Fruit fly (Drosophila melanogaster) whole organism, embryonic: Measurements from ENCODE around the gene CG15461.

Source experiments
- Atf-2 ChIP-seq: fragments of 200-800 bp; sonication (Bioruptor generic); optimal IDR thresholded peaks from 2 replicates; lab custom pipeline; 2016; ENCODE audit warnings: missing biosample characterization, missing genetic modification characterization
- Blimp-1 ChIP-seq: fragments of 200-800 bp; sonication (Bioruptor generic); optimal IDR thresholded peaks from 3 replicates; lab custom pipeline; 2018; ENCODE audit warnings: missing biosample characterization, missing genetic modification characterization, mild to moderate bottlenecking, moderate library complexity, missing genetic modification reagents
- CG12104 ChIP-seq: fragments of 200-800 bp; sonication (Bioruptor generic); optimal IDR thresholded peaks from 3 replicates; lab custom pipeline; 2016; ENCODE audit warnings: missing biosample characterization, missing genetic modification characterization
- CG14441 ChIP-seq: fragments of 200-800 bp; sonication (Bioruptor generic); IDR thresholded peaks from 2 replicates; pipeline ENCODE4 v1.3.6; 2022; ENCODE audit warnings: missing biosample characterization, missing genetic modification characterization
- CG15601 ChIP-seq: fragments of 200-800 bp; sonication (Bioruptor generic); optimal IDR thresholded peaks from 3 replicates; lab custom pipeline; 2019; ENCODE audit warnings: missing biosample characterization, mild to moderate bottlenecking, missing genetic modification characterization, moderate library complexity
- CG1602 ChIP-seq: fragments of 200-800 bp; sonication (Bioruptor generic); optimal IDR thresholded peaks from 3 replicates; lab custom pipeline; 2016; ENCODE audit warnings: missing biosample characterization, missing genetic modification characterization
- CG16863 ChIP-seq: fragments of 200-800 bp; sonication (Bioruptor generic); optimal IDR thresholded peaks from 3 replicates; lab custom pipeline; 2016; ENCODE audit warnings: missing biosample characterization, missing genetic modification characterization
- CG18262 ChIP-seq: fragments of 200-800 bp; optimal IDR thresholded peaks from 3 replicates; lab custom pipeline; 2019; ENCODE audit warnings: missing biosample characterization, mild to moderate bottlenecking, missing genetic modification characterization, moderate library complexity
- CG33557 ChIP-seq: fragments of 200-800 bp; sonication (Bioruptor generic); optimal IDR thresholded peaks from 2 replicates; lab custom pipeline; 2019; ENCODE audit warnings: missing biosample characterization, mild to moderate bottlenecking, missing genetic modification characterization, moderate library complexity
- CG4404 ChIP-seq: fragments of 200-800 bp; sonication (Bioruptor generic); IDR thresholded peaks from 2 replicates; pipeline ENCODE4 v1.3.6; 2022; ENCODE audit warnings: missing biosample characterization, missing genetic modification characterization
- CG4820 ChIP-seq: fragments of 200-800 bp; sonication (Bioruptor generic); optimal IDR thresholded peaks from 3 replicates; lab custom pipeline; 2016; ENCODE audit warnings: missing biosample characterization, missing genetic modification characterization
- CG4854 ChIP-seq: fragments of 200-800 bp; sonication (Bioruptor generic); optimal IDR thresholded peaks from 2 replicates; lab custom pipeline; 2016; ENCODE audit warnings: missing biosample characterization, missing genetic modification characterization, inconsistent platforms
- CG6654 ChIP-seq: fragments of 200-800 bp; sonication (Bioruptor generic); optimal IDR thresholded peaks from 2 replicates; lab custom pipeline; 2017; ENCODE audit warnings: missing biosample characterization, mild to moderate bottlenecking, missing genetic modification characterization
- CG6813 ChIP-seq: fragments of 200-800 bp; sonication (Bioruptor generic); optimal IDR thresholded peaks from 2 replicates; lab custom pipeline; 2017; ENCODE audit warnings: missing biosample characterization, missing genetic modification characterization, mild to moderate bottlenecking, moderate library complexity, missing genetic modification reagents
- CG7357 ChIP-seq: fragments of 200-800 bp; sonication (Bioruptor generic); IDR thresholded peaks from 3 replicates; pipeline ENCODE4 v1.3.6; 2022; ENCODE audit warnings: missing biosample characterization, missing genetic modification characterization
- CG7372 ChIP-seq: fragments of 200-800 bp; sonication (Bioruptor generic); IDR thresholded peaks from 2 replicates; pipeline ENCODE4 v1.3.6; 2022; ENCODE audit warnings: missing biosample characterization, missing genetic modification characterization
- CG7556 ChIP-seq: fragments of 200-800 bp; sonication (Bioruptor generic); optimal IDR thresholded peaks from 2 replicates; lab custom pipeline; 2017; ENCODE audit warnings: missing biosample characterization, mild to moderate bottlenecking, missing genetic modification characterization
- CG7839 ChIP-seq: fragments of 200-800 bp; sonication (Bioruptor generic); optimal IDR thresholded peaks from 3 replicates; lab custom pipeline; 2018; ENCODE audit warnings: missing biosample characterization, mild to moderate bottlenecking, missing genetic modification characterization, moderate library complexity
- CG8089 ChIP-seq: fragments of 200-800 bp; sonication (Bioruptor generic); optimal IDR thresholded peaks from 3 replicates; lab custom pipeline; 2016; ENCODE audit warnings: missing biosample characterization, missing genetic modification characterization
- CG9609 ChIP-seq: fragments of 200-800 bp; sonication (Bioruptor generic); optimal IDR thresholded peaks from 3 replicates; lab custom pipeline; 2016; ENCODE audit warnings: missing biosample characterization, missing genetic modification characterization
- Doc2 ChIP-seq: fragments of 200-800 bp; sonication (Bioruptor generic); IDR thresholded peaks from 2 replicates; pipeline ENCODE4 v1.3.6; 2022; ENCODE audit warnings: missing biosample characterization, missing genetic modification characterization
- Drgx ChIP-seq: fragments of 200-800 bp; sonication (Bioruptor generic); IDR thresholded peaks from 2 replicates; pipeline ENCODE4 v1.3.6; 2022; ENCODE audit warnings: missing biosample characterization, missing genetic modification characterization
- NC2α ChIP-seq: fragments of 200-800 bp; sonication (Bioruptor generic); optimal IDR thresholded peaks from 2 replicates; lab custom pipeline; 2016; ENCODE audit warnings: missing biosample characterization, missing genetic modification characterization
- Neu2 ChIP-seq: fragments of 200-800 bp; sonication (Bioruptor generic); optimal IDR thresholded peaks from 3 replicates; lab custom pipeline; 2016; ENCODE audit warnings: missing biosample characterization, missing genetic modification characterization, borderline replicate concordance
- Pdp1 ChIP-seq, 2 experiments: fragments of 200-800 bp; sonication (Bioruptor generic); optimal IDR thresholded peaks; 3 replicates each; lab custom pipeline; 2016; ENCODE audit warnings: missing biosample characterization in 2 of 2, missing genetic modification characterization in 2 of 2, mild to moderate bottlenecking in 1 of 2, moderate library complexity in 1 of 2
- ab ChIP-seq: fragments of 200-800 bp; sonication (Bioruptor generic); optimal IDR thresholded peaks from 2 replicates; lab custom pipeline; 2016; ENCODE audit warnings: missing biosample characterization, missing genetic modification characterization
- ase ChIP-seq: fragments of 200-800 bp; sonication (Bioruptor generic); IDR thresholded peaks from 3 replicates; pipeline ENCODE4 v1.3.6; 2022; ENCODE audit warnings: missing biosample characterization, missing genetic modification characterization
- ash1 ChIP-seq: fragments of 200-800 bp; sonication (Bioruptor generic); optimal IDR thresholded peaks from 2 replicates; lab custom pipeline; 2018; ENCODE audit warnings: missing biosample characterization, mild to moderate bottlenecking, missing genetic modification characterization
- ci ChIP-seq: fragments of 200-800 bp; sonication (Bioruptor generic); IDR thresholded peaks from 3 replicates; pipeline ENCODE4 v1.3.6; 2022; ENCODE audit warnings: missing biosample characterization, missing genetic modification characterization
- cwo ChIP-seq: fragments of 200-800 bp; sonication (Bioruptor generic); optimal IDR thresholded peaks from 3 replicates; lab custom pipeline; 2017; ENCODE audit warnings: missing biosample characterization, missing genetic modification characterization, mild to moderate bottlenecking, moderate library complexity, missing genetic modification reagents
- dm ChIP-seq: fragments of 200-800 bp; sonication (Bioruptor generic); optimal IDR thresholded peaks from 3 replicates; lab custom pipeline; 2016; ENCODE audit warnings: missing biosample characterization, missing genetic modification characterization
- dysf ChIP-seq: fragments of 200-800 bp; sonication (Bioruptor generic); IDR thresholded peaks from 3 replicates; pipeline ENCODE4 v1.3.6; 2022; ENCODE audit warnings: missing biosample characterization, missing genetic modification characterization
- emc ChIP-seq: fragments of 200-800 bp; sonication (Bioruptor generic); optimal IDR thresholded peaks from 2 replicates; lab custom pipeline; 2016; ENCODE audit warnings: missing biosample characterization, missing genetic modification characterization
- esg ChIP-seq: fragments of 200-800 bp; sonication (Bioruptor generic); conservative IDR thresholded peaks from 2 replicates; pipeline ENCODE4 v1.3.6; 2022; ENCODE audit warnings: missing biosample characterization, missing genetic modification characterization
- fd3F ChIP-seq: fragments of 200-800 bp; sonication (Bioruptor generic); optimal IDR thresholded peaks from 2 replicates; lab custom pipeline; 2018; ENCODE audit warnings: missing biosample characterization, mild to moderate bottlenecking, missing genetic modification characterization, moderate library complexity
- kay ChIP-seq: fragments of 200-800 bp; sonication (Bioruptor generic); optimal IDR thresholded peaks from 2 replicates; lab custom pipeline; 2016; ENCODE audit warnings: missing biosample characterization, missing genetic modification characterization
- lilli ChIP-seq: fragments of 200-800 bp; sonication (Bioruptor generic); optimal IDR thresholded peaks from 3 replicates; lab custom pipeline; 2016; ENCODE audit warnings: missing biosample characterization, missing genetic modification characterization
- lola ChIP-seq, 3 experiments: fragments of >200 bp in 2 of 3; fragments of 200-800 bp in 1 of 3; sonication (Bioruptor generic) in 1 of 3; optimal IDR thresholded peaks; 2 replicates each; lab custom pipeline; 2017 to 2019; ENCODE audit warnings: missing biosample characterization in 3 of 3, missing genetic modification characterization in 3 of 3, mild to moderate bottlenecking in 1 of 3, moderate library complexity in 1 of 3
- odd ChIP-seq: fragments of 200-800 bp; sonication (Bioruptor generic); optimal IDR thresholded peaks from 2 replicates; lab custom pipeline; 2017; ENCODE audit warnings: missing biosample characterization, mild to moderate bottlenecking, missing genetic modification characterization
- peb ChIP-seq: fragments of 200-800 bp; sonication (Bioruptor generic); IDR thresholded peaks from 2 replicates; pipeline ENCODE4 v1.3.6; 2022; ENCODE audit warnings: missing biosample characterization, missing genetic modification characterization
- psq ChIP-seq: fragments of 200-800 bp; sonication (Bioruptor generic); optimal IDR thresholded peaks from 2 replicates; lab custom pipeline; 2017; ENCODE audit warnings: missing biosample characterization, missing genetic modification characterization
- schlank ChIP-seq: fragments of 200-800 bp; sonication (Bioruptor generic); optimal IDR thresholded peaks from 2 replicates; lab custom pipeline; 2018; ENCODE audit warnings: missing biosample characterization, mild to moderate bottlenecking, missing genetic modification characterization
- sens ChIP-seq: fragments of 200-800 bp; sonication (Bioruptor generic); peaks from one replicate; lab custom pipeline; 2016; ENCODE audit warnings: missing biosample characterization, missing genetic modification characterization
- sna ChIP-seq: fragments of 200-800 bp; sonication (Bioruptor generic); IDR thresholded peaks from 2 replicates; pipeline ENCODE4 v1.3.6; 2022; ENCODE audit warnings: missing biosample characterization, missing genetic modification characterization; ENCODE audit not compliant: partially characterized antibody
- sob ChIP-seq: fragments of 200-800 bp; sonication (Bioruptor generic); IDR thresholded peaks from 2 replicates; pipeline ENCODE4 v1.3.6; 2022; ENCODE audit warnings: missing biosample characterization, missing genetic modification characterization
- twi ChIP-seq: fragments of 200-800 bp; optimal IDR thresholded peaks from 2 replicates; lab custom pipeline; 2019; ENCODE audit warnings: missing biosample characterization, mild to moderate bottlenecking, missing genetic modification characterization, moderate library complexity
- z ChIP-seq: fragments of 200-800 bp; sonication (Bioruptor generic); IDR thresholded peaks from 3 replicates; pipeline ENCODE4 v1.3.6; 2022; ENCODE audit warnings: missing biosample characterization, missing genetic modification characterization
- zf30C ChIP-seq: fragments of 200-800 bp; sonication (Bioruptor generic); optimal IDR thresholded peaks from 3 replicates; lab custom pipeline; 2018; ENCODE audit warnings: missing biosample characterization, mild to moderate bottlenecking, missing genetic modification characterization

Gene CG15461

DNA sequence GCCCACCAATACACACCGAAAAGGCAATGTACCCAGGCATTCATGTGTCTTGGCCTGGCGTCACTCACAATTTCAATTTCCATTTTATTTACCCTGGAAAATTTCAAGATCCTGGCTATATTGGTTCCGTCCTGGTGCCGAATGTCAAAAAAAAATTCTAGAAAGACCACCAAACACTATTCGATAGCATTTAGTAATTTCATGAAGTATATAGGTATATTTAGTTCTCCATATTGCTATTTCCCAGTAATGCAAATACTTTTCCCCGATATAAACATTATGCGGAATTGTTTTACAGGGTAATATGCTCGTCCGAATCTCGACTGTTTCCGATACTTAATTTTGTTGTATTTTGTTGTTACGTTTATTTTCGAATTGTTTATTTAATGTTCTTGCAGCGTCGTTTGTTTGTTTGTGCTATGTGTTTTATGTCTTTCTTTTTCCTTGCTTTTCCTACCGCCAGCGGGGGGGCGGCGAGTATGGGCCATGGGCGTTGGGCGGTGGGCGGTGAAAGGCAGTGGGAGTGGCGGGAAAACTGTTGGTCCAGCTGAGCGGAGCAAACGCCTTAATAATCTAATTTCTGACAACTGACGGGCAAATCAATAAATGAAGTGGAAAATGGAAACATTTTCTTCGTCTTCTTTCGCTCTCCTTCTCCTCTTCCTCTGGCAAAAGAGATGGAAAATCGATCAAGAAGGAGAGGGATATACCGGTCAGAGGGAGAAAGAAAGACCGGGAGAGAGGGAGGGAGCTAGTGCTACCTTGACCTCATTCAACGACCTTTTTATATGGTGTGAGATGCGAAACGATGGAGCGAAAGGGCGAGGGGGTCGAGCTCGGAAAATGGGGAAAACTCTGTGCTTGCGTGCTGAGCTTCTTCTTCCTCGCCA is 10.0 kb downstream of the CG15461 start (continued):
- TF ChIP-seq CG7357 (GFP tag; lab: Robert Waterston, UW): 0 out of 3 replicates have a peak, but pooled peaks have one; percentile 11
- TF ChIP-seq ab (GFP tag; lab: Kevin White, UChicago): peak; percentile 10
- TF ChIP-seq Drgx (GFP tag; lab: Robert Waterston, UW): peak; percentile 59; the same call in 1 of the 2 replicates
- peak; percentile 58 for TF ChIP-seq cwo (GFP tag; lab: Kevin White, UChicago)
- peak; percentile 35 for TF ChIP-seq CG33557 (GFP tag; lab: Kevin White, UChicago)
- peak; percentile 30 for TF ChIP-seq CG12104 (GFP tag; lab: Kevin White, UChicago)
- no peak for TF ChIP-seq ash1 (GFP tag; lab: Kevin White, UChicago)
- no peak for TF ChIP-seq Doc2 (GFP tag; lab: Robert Waterston, UW)
- TF ChIP-seq odd (GFP tag; lab: Kevin White, UChicago): peak; percentile 44
- TF ChIP-seq psq (GFP tag; lab: Kevin White, UChicago): peak; percentile 4
- TF ChIP-seq Pdp1 (GFP tag; optimal IDR thresholded peaks at IDR 0.05; lab: Kevin White, UChicago): peak; percentile 35 to 54
- TF ChIP-seq peb: 0 out of 2 replicates have a peak, but pooled peaks have one; percentile 16
- peak; percentile 46 for TF ChIP-seq CG9609
- TF ChIP-seq dm (GFP tag; lab: Kevin White, UChicago): peak; percentile 24
- TF ChIP-seq CG18262 (tag; lab: Kevin White, UChicago): peak; percentile 71
- peak in 1 of 3 experiments; percentile 72 for TF ChIP-seq lola (GFP tag; optimal IDR thresholded peaks at IDR 0.05; lab: Kevin White, UChicago)
- TF ChIP-seq CG7372 (GFP tag; lab: Robert Waterston, UW): 0 out of 2 replicates have a peak, but pooled peaks have one; percentile 35
- TF ChIP-seq CG4820 (GFP tag; lab: Kevin White, UChicago): peak; percentile 49
- no peak for TF ChIP-seq Neu2 (GFP tag; lab: Kevin White, UChicago)
- no peak for TF ChIP-seq z (GFP tag; lab: Robert Waterston, UW)
- TF ChIP-seq CG4404 (GFP tag; lab: Robert Waterston, UW): peak; percentile 33; the same call in 1 of the 2 replicates
- TF ChIP-seq CG1602 (GFP tag; lab: Kevin White, UChicago): peak; percentile 51
- 0 out of 3 replicates have a peak, but pooled peaks have one; percentile 41 for TF ChIP-seq ase (GFP tag; lab: Robert Waterston, UW)
- TF ChIP-seq CG14441 (GFP tag; lab: Robert Waterston, UW): peak; percentile 61
- TF ChIP-seq Atf-2 (GFP tag; lab: Kevin White, UChicago): peak; percentile 21
- TF ChIP-seq CG7556: peak; percentile 63
- peak; percentile 54 for TF ChIP-seq CG15601 (tag; lab: Kevin White, UChicago)
- TF ChIP-seq kay (GFP tag; lab: Kevin White, UChicago): peak; percentile 8
- peak; percentile 68 for TF ChIP-seq CG7839 (tag; lab: Kevin White, UChicago)
- TF ChIP-seq esg (GFP tag; lab: Robert Waterston, UW): peak; percentile 60
- no peak for TF ChIP-seq schlank (tag; lab: Kevin White, UChicago)
- TF ChIP-seq NC2α: peak; percentile 23
- TF ChIP-seq zf30C (GFP tag; lab: Kevin White, UChicago): no peak
- peak; percentile 66; the same call in 2 of the 3 replicates for TF ChIP-seq ci (GFP tag; lab: Robert Waterston, UW)
- peak; percentile 63; the same call in 2 of the 3 replicates for TF ChIP-seq dysf (GFP tag; lab: Robert Waterston, UW)
- TF ChIP-seq CG6813 (GFP tag; lab: Kevin White, UChicago): peak; percentile 11
- peak; percentile 62 for TF ChIP-seq sob (GFP tag; lab: Robert Waterston, UW)
- no peak for TF ChIP-seq CG6654 (GFP tag; lab: Kevin White, UChicago)
- TF ChIP-seq twi (tag; lab: Kevin White, UChicago): peak; percentile 21
- TF ChIP-seq sens (GFP tag; lab: Kevin White, UChicago): peak; percentile 96
- peak; percentile 20 for TF ChIP-seq CG4854 (GFP tag; lab: Kevin White, UChicago)
- peak; percentile 70 for TF ChIP-seq CG16863
- peak; percentile 29 for TF ChIP-seq CG8089 (GFP tag; lab: Kevin White, UChicago)
- TF ChIP-seq emc (GFP tag; lab: Kevin White, UChicago): no peak
- no peak for TF ChIP-seq sna (GFP tag; lab: Robert Waterston, UW)
- TF ChIP-seq fd3F (GFP tag; lab: Kevin White, UChicago): peak; percentile 14
- peak; percentile 61 for TF ChIP-seq lilli (GFP tag; lab: Kevin White, UChicago)
- peak; percentile 70 for TF ChIP-seq Blimp-1 (GFP tag; lab: Kevin White, UChicago)
